Worm (Caenorhabditis elegans): ENCODE results near the gene M28.9.

DNA sequence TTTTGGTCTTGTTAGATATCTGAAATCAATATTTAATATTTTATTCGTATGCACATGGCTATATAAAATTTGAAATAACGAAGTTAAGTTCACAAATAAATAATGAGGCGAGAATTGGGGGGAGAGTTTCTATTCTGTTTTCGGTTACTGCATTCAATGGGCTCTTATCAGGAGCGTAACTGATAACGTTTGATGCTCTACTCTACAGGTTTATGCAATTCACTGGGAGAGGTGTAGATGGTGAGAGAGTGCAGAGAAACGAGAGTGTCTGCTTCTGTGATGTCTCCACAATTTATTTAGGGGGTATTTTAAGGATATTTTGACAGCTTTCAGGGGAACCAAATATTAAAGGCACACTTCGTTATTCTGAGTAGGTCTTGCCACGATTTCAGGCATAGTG, 44.5 kb upstream of the M28.9 start, which contains the start of gene C14A4.6:
- no peak for TF ChIP-seq dao-5 (tag; optimal IDR thresholded peaks at IDR 0.05)
- no peak for TF ChIP-seq him-1 (tag; optimal IDR thresholded peaks at IDR 0.05)
